Worm (Caenorhabditis elegans) whole organism, young adult: ENCODE data around the gene kin-18.

ENCODE experiments used
- B0019.2 ChIP-seq: fragments of 200-800 bp; sonication (Bioruptor generic); conservative IDR thresholded peaks from 2 replicates; pipeline ENCODE4 v1.3.6; 2022; ENCODE audit warnings: missing genetic modification reagents, missing genetic modification characterization, missing compliant biosample characterization
- C17E4.6 ChIP-seq: fragments of 200-800 bp; sonication (Bioruptor generic); IDR thresholded peaks from 2 replicates; pipeline ENCODE4 v1.3.6; 2022; ENCODE audit warnings: missing genetic modification reagents, missing genetic modification characterization, missing compliant biosample characterization
- F10E7.11 ChIP-seq: sonication (generic microtip); optimal IDR thresholded peaks from 2 replicates; lab custom pipeline; 2017; ENCODE audit warnings: mild to moderate bottlenecking, missing genetic modification characterization, moderate library complexity, missing compliant biosample characterization
- F22D6.2 ChIP-seq: sonication (generic microtip); optimal IDR thresholded peaks from 2 replicates; lab custom pipeline; 2016; ENCODE audit warnings: mild to moderate bottlenecking, missing genetic modification characterization, missing compliant biosample characterization
- F23B12.7 ChIP-seq: sonication (generic microtip); optimal IDR thresholded peaks from 2 replicates; lab custom pipeline; 2017; ENCODE audit warnings: missing genetic modification characterization, mild to moderate bottlenecking, missing compliant biosample characterization, antibody characterized with exemption, moderate library complexity; ENCODE audit not compliant: insufficient read depth
- F33H1.4 ChIP-seq: fragments of 200-800 bp; sonication (Bioruptor generic); IDR thresholded peaks from 2 replicates; pipeline ENCODE4 v1.3.6; 2022; ENCODE audit warnings: missing genetic modification reagents, missing genetic modification characterization, missing compliant biosample characterization
- F39B2.1 ChIP-seq: fragments of 200-800 bp; sonication (Bioruptor generic); IDR thresholded peaks from 2 replicates; pipeline ENCODE4 v1.3.6; 2022; ENCODE audit warnings: missing genetic modification reagents, missing genetic modification characterization, missing compliant biosample characterization
- F55B11.4 ChIP-seq: sonication (generic microtip); optimal IDR thresholded peaks from 2 replicates; lab custom pipeline; 2016; ENCODE audit warnings: missing compliant biosample characterization, missing genetic modification characterization, borderline replicate concordance; ENCODE audit not compliant: insufficient read depth
- K11D2.4 ChIP-seq: fragments of 200-800 bp; sonication (Bioruptor generic); IDR thresholded peaks from 2 replicates; pipeline ENCODE4 v1.3.6; 2022; ENCODE audit warnings: missing genetic modification reagents, missing genetic modification characterization, missing compliant biosample characterization
- Y56A3A.18 ChIP-seq: fragments of 200-800 bp; sonication (Bioruptor generic); IDR thresholded peaks from 2 replicates; pipeline ENCODE4 v1.3.6; 2022; ENCODE audit warnings: missing genetic modification reagents, missing genetic modification characterization, missing compliant biosample characterization
- ZK185.1 ChIP-seq: sonication (generic microtip); optimal IDR thresholded peaks from 2 replicates; lab custom pipeline; 2016; ENCODE audit warnings: mild to moderate bottlenecking, missing genetic modification characterization, missing compliant biosample characterization; ENCODE audit not compliant: poor library complexity, severe bottlenecking
- atf-7 ChIP-seq: sonication (generic microtip); optimal IDR thresholded peaks from 2 replicates; lab custom pipeline; 2017; ENCODE audit warnings: mild to moderate bottlenecking, missing genetic modification characterization, missing compliant biosample characterization
- athp-1 ChIP-seq: sonication (generic microtip); optimal IDR thresholded peaks from 2 replicates; lab custom pipeline; 2017; ENCODE audit warnings: mild to moderate bottlenecking, missing genetic modification characterization, missing compliant biosample characterization
- ccch-3 ChIP-seq: fragments of 200-800 bp; sonication (Bioruptor generic); optimal IDR thresholded peaks from 2 replicates; lab custom pipeline; 2018; ENCODE audit warnings: mild to moderate bottlenecking, missing genetic modification characterization, missing compliant biosample characterization
- chd-7 ChIP-seq: sonication (generic microtip); optimal IDR thresholded peaks from 2 replicates; lab custom pipeline; 2016; ENCODE audit warnings: mild to moderate bottlenecking, missing genetic modification characterization, moderate library complexity, missing compliant biosample characterization
- die-1 ChIP-seq: sonication (generic microtip); optimal IDR thresholded peaks from 2 replicates; lab custom pipeline; 2016; ENCODE audit warnings: missing genotype, mild to moderate bottlenecking, missing genetic modification characterization, missing compliant biosample characterization
- dpff-1 ChIP-seq: sonication (generic microtip); optimal IDR thresholded peaks from 2 replicates; lab custom pipeline; 2017; ENCODE audit warnings: mild to moderate bottlenecking, missing genetic modification characterization, missing compliant biosample characterization
- fkh-3 ChIP-seq: sonication (generic microtip); optimal IDR thresholded peaks from 2 replicates; lab custom pipeline; 2016; ENCODE audit warnings: mild to moderate bottlenecking, missing genetic modification characterization, missing compliant biosample characterization
- hlh-26 ChIP-seq: fragments of 200-800 bp; sonication (Bioruptor generic); conservative IDR thresholded peaks from 2 replicates; pipeline ENCODE4 v1.3.6; 2022; ENCODE audit warnings: missing genetic modification reagents, missing genetic modification characterization, missing compliant biosample characterization
- hmg-1.2 ChIP-seq: fragments of 200-800 bp; sonication (Bioruptor generic); IDR thresholded peaks from 2 replicates; pipeline ENCODE4 v1.3.6; 2022; ENCODE audit warnings: missing genetic modification reagents, missing genetic modification characterization, missing compliant biosample characterization
- hrde-1 ChIP-seq: sonication (generic microtip); optimal IDR thresholded peaks from 2 replicates; lab custom pipeline; 2016; ENCODE audit warnings: missing genetic modification characterization, mild to moderate bottlenecking, missing compliant biosample characterization, moderate library complexity, missing genotype, missing genetic modification reagents, borderline replicate concordance
- lsy-27 ChIP-seq: sonication (generic microtip); optimal IDR thresholded peaks from 2 replicates; lab custom pipeline; 2017; ENCODE audit warnings: missing genetic modification characterization, mild to moderate bottlenecking, missing compliant biosample characterization, antibody characterized with exemption, missing genotype, borderline replicate concordance; ENCODE audit not compliant: insufficient read depth
- madf-3 ChIP-seq: fragments of 200-800 bp; sonication (Bioruptor generic); IDR thresholded peaks from 2 replicates; pipeline ENCODE4 v1.3.6; 2022; ENCODE audit warnings: missing genetic modification reagents, missing genetic modification characterization, missing compliant biosample characterization
- nhr-120 ChIP-seq: fragments of 200-800 bp; sonication (Bioruptor generic); IDR thresholded peaks from 2 replicates; pipeline ENCODE4 v1.3.6; 2022; ENCODE audit warnings: missing genetic modification characterization, missing compliant biosample characterization
- nhr-179 ChIP-seq: sonication (generic microtip); optimal IDR thresholded peaks from 2 replicates; lab custom pipeline; 2016; ENCODE audit warnings: mild to moderate bottlenecking, missing genetic modification characterization, missing compliant biosample characterization
- nhr-80 ChIP-seq: sonication (generic microtip); optimal IDR thresholded peaks from 2 replicates; lab custom pipeline; 2016; ENCODE audit warnings: missing genetic modification characterization, missing compliant biosample characterization
- nhr-90 ChIP-seq: sonication (generic microtip); optimal IDR thresholded peaks from 2 replicates; lab custom pipeline; 2016; ENCODE audit warnings: missing genotype, mild to moderate bottlenecking, missing genetic modification characterization, missing compliant biosample characterization
- pbrm-1 ChIP-seq: fragments of 200-800 bp; sonication (Bioruptor generic); IDR thresholded peaks from 2 replicates; pipeline ENCODE4 v1.3.6; 2022; ENCODE audit warnings: missing genetic modification reagents, missing genetic modification characterization, missing compliant biosample characterization
- xnd-1 ChIP-seq: sonication (generic microtip); optimal IDR thresholded peaks from 2 replicates; lab custom pipeline; 2016; ENCODE audit warnings: missing genotype, missing genetic modification reagents, missing genetic modification characterization, missing compliant biosample characterization
- zfh-2 ChIP-seq: fragments of 200-800 bp; sonication (Bioruptor generic); conservative IDR thresholded peaks from 2 replicates; pipeline ENCODE4 v1.3.6; 2022; ENCODE audit warnings: missing genetic modification reagents, missing genetic modification characterization, missing compliant biosample characterization
- zim-3 ChIP-seq: sonication (generic microtip); optimal IDR thresholded peaks from 2 replicates; lab custom pipeline; 2017; ENCODE audit warnings: mild to moderate bottlenecking, missing genetic modification characterization, moderate library complexity, missing compliant biosample characterization
- ztf-25 ChIP-seq: fragments of 200-800 bp; sonication (Bioruptor generic); IDR thresholded peaks from 2 replicates; pipeline ENCODE4 v1.3.6; 2022; ENCODE audit warnings: missing genetic modification reagents, missing genetic modification characterization, missing compliant biosample characterization
- ztf-28 ChIP-seq: fragments of 200-800 bp; sonication (Bioruptor generic); IDR thresholded peaks from 2 replicates; pipeline ENCODE4 v1.3.6; 2022; ENCODE audit warnings: missing genetic modification reagents, missing genetic modification characterization, missing compliant biosample characterization
- ztf-6 ChIP-seq: fragments of 200-800 bp; sonication (Bioruptor generic); IDR thresholded peaks from 2 replicates; pipeline ENCODE4 v1.3.6; 2022; ENCODE audit warnings: missing genetic modification reagents, missing genetic modification characterization, missing compliant biosample characterization

kin-18 gene

ce11 chrIII:6078917-6079316 is 39.5 kb upstream of the kin-18 start:
- no peak for TF ChIP-seq dpff-1 (tag; lab: Kevin White, UChicago)
- no peak for TF ChIP-seq hmg-1.2
- TF ChIP-seq hlh-26 (GFP tag; lab: Robert Waterston, UW) = no peak
- TF ChIP-seq F39B2.1 (GFP tag; lab: Robert Waterston, UW) = no peak
- TF ChIP-seq zfh-2 (GFP tag; lab: Robert Waterston, UW) = no peak
- TF ChIP-seq F23B12.7 (tag; lab: Kevin White, UChicago) = no peak

DNA sequence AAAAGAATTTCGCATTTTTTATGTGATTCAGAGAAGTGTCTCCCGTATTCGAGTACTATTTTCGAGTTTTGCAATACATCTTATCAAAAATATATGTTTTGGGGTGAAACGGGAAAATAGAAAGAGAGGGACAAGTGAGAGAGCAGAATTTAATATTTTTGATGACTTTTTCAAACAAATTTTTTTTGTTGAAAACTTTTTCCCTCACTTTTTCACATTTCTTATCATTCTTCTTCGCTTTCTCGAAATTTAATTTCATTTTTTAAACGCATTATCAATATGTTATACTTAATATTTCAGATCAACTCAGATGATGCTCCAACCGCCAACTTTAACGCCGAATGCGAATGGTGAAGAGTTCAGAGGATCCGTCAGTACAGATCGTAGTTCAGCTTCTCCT is 38.2 kb upstream of the kin-18 start, which contains the start of gene attf-4:
TSS of gene attf-4 (plus strand) at position 301 of the 400 bp plus-strand sequence.
- TF ChIP-seq nhr-80 (tag; lab: Kevin White, UChicago) (peak; percentile 24), hrde-1 (tag; lab: Kevin White, UChicago) (no peak), ztf-28 (no peak)
- TF ChIP-seq, all 124 proteins: peak for 1

DNA sequence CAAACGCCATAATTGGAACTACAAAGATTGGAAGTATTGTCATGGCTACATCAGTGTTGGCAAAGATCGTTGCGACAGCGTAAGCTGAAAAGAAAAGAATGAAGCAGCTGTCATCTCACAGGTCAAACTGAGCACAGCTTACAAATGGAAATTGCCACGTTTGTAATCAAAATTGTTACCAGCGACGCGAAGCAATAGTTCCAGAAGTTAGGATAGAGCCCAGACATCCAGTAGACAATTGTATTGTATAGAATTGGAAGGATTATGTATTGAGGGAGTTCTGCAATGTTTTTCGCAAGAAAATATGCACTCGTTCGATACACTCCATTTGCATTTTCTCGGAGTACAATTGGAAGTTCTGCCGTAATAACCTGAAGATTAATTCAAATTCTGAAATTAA is 33.1 kb upstream of the kin-18 start:
- TF ChIP-seq die-1 (tag; lab: Kevin White, UChicago) (no peak), zim-3 (tag; lab: Kevin White, UChicago) (no peak), F22D6.2 (tag; lab: Kevin White, UChicago) (no peak), pbrm-1 (no peak), C17E4.6 (GFP tag; lab: Robert Waterston, UW) (no peak), F33H1.4 (no peak)

DNA sequence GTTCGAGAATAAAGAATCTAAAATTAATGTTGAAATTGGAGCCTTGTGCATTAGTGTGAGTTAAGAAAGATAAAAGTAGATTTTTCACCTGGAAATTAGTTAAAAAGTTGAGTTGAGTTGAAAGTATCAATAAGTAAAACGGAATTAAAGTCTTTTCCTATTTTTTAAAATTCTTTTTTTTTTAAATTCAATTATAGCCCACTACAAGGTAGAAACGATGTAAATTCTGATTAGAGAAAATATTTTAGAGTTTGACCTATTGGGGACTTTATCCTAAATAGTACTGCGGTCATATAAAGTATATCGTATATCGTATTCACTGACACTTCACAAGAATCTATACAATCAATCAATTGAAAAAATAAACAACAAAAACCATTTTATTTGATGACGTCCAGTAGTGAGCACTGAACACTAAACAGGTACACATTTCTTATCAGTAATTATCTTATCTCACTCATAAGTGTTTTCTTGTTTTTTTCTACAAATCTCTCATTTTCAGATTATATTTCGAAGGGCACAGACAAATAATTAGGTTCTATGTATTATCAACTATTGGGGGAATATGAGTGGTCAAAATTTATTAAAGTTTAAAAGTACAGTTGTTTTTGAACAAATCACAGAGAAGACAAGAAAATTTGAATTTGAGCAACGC is 30.6 kb upstream of the kin-18 start, which contains the start of gene wht-1:
TSS of gene wht-1 (minus strand) at position 51 of the 655 bp plus-strand sequence.
- TF ChIP-seq athp-1 (no peak), atf-7 (no peak), nhr-80 (tag; lab: Kevin White, UChicago) (peak; percentile 45)

- TF ChIP-seq fkh-3 (tag; lab: Kevin White, UChicago) (no peak), lsy-27 (tag; lab: Kevin White, UChicago) (no peak), ccch-3 (GFP tag; lab: Kevin White, UChicago) (no peak), ztf-25 (GFP tag; lab: Robert Waterston, UW) (no peak), nhr-179 (tag; lab: Kevin White, UChicago) (no peak), B0019.2 (GFP tag; lab: Robert Waterston, UW) (no peak), ztf-28 (no peak), zfh-2 (GFP tag; lab: Robert Waterston, UW) (no peak), nhr-120 (GFP tag; lab: Robert Waterston, UW) (no peak), K11D2.4 (GFP tag; lab: Robert Waterston, UW) (no peak), Y56A3A.18 (GFP tag; lab: Robert Waterston, UW) (no peak), F10E7.11 (tag; lab: Kevin White, UChicago) (no peak), ZK185.1 (tag; lab: Kevin White, UChicago) (no peak), nhr-90 (tag; lab: Kevin White, UChicago) (no peak), xnd-1 (tag; lab: Kevin White, UChicago) (no peak), F55B11.4 (tag; lab: Kevin White, UChicago) (no peak), madf-3 (GFP tag; lab: Robert Waterston, UW) (no peak), ztf-6 (GFP tag; lab: Robert Waterston, UW) (no peak), chd-7 (tag; lab: Kevin White, UChicago) (no peak), die-1 (tag; lab: Kevin White, UChicago) (no peak)
These were observed 22.8 kb upstream of the kin-18 start for ce11 chrIII:6095654-6096053.
